Fruit fly (Drosophila melanogaster) whole organism, embryonic: ENCODE results near the gene anchor.

Experiments
- CG10979 ChIP-seq: fragments of 200-800 bp; sonication (Bioruptor generic); optimal IDR thresholded peaks from 2 replicates; lab custom pipeline; 2018; ENCODE audit warnings: missing biosample characterization, mild to moderate bottlenecking, missing genetic modification characterization, moderate library complexity
- CG11695 ChIP-seq: fragments of 200-800 bp; sonication (Bioruptor generic); IDR thresholded peaks from 3 replicates; pipeline ENCODE4 v1.3.6; 2022; ENCODE audit warnings: missing biosample characterization, missing genetic modification characterization
- CG2199 ChIP-seq: fragments of 200-800 bp; sonication (Bioruptor generic); IDR thresholded peaks from 3 replicates; pipeline ENCODE4 v1.3.6; 2022; ENCODE audit warnings: missing biosample characterization, missing genetic modification characterization
- CG43689 ChIP-seq: fragments of 200-800 bp; sonication (Bioruptor generic); IDR thresholded peaks from 2 replicates; pipeline ENCODE4 v1.3.6; 2022; ENCODE audit warnings: missing biosample characterization, missing genetic modification characterization
- CG5953 ChIP-seq: fragments of 200-800 bp; sonication (Bioruptor generic); IDR thresholded peaks from 2 replicates; pipeline ENCODE4 v1.3.6; 2022; ENCODE audit warnings: missing biosample characterization, missing genetic modification characterization
- CG7357 ChIP-seq: fragments of 200-800 bp; sonication (Bioruptor generic); IDR thresholded peaks from 3 replicates; pipeline ENCODE4 v1.3.6; 2022; ENCODE audit warnings: missing biosample characterization, missing genetic modification characterization
- CG7928 ChIP-seq: fragments of 200-800 bp; sonication (Bioruptor generic); optimal IDR thresholded peaks from 2 replicates; lab custom pipeline; 2017; ENCODE audit warnings: missing biosample characterization, mild to moderate bottlenecking, missing genetic modification characterization
- Dad ChIP-seq: fragments of 200-800 bp; sonication (Bioruptor generic); optimal IDR thresholded peaks from 3 replicates; lab custom pipeline; 2016; ENCODE audit warnings: missing biosample characterization, missing genetic modification characterization
- Deaf1 ChIP-seq: fragments of 200-800 bp; optimal IDR thresholded peaks from 3 replicates; lab custom pipeline; 2019; ENCODE audit warnings: missing biosample characterization, mild to moderate bottlenecking, missing genetic modification characterization, moderate library complexity
- Dip3 ChIP-seq: fragments of 200-800 bp; sonication (Bioruptor generic); optimal IDR thresholded peaks from 3 replicates; lab custom pipeline; 2016; ENCODE audit warnings: missing biosample characterization, missing genetic modification characterization
- Drgx ChIP-seq: fragments of 200-800 bp; sonication (Bioruptor generic); IDR thresholded peaks from 2 replicates; pipeline ENCODE4 v1.3.6; 2022; ENCODE audit warnings: missing biosample characterization, missing genetic modification characterization
- E2f2 ChIP-seq: fragments of 200-800 bp; sonication (Bioruptor generic); IDR thresholded peaks from 2 replicates; pipeline ENCODE4 v1.3.6; 2022; ENCODE audit warnings: missing biosample characterization, missing genetic modification characterization
- Ets97D ChIP-seq: fragments of 200-800 bp; sonication (Bioruptor generic); optimal IDR thresholded peaks from 3 replicates; lab custom pipeline; 2016; ENCODE audit warnings: missing biosample characterization, missing genetic modification characterization
- Lhr ChIP-seq: fragments of 200-800 bp; sonication (Bioruptor generic); optimal IDR thresholded peaks from 3 replicates; lab custom pipeline; 2017; ENCODE audit warnings: mild to moderate bottlenecking, missing biosample characterization, missing genetic modification reagents, missing genetic modification characterization
- Med ChIP-seq: fragments of 200-800 bp; sonication (Bioruptor generic); peaks from one replicate; lab custom pipeline; 2016; ENCODE audit warnings: missing biosample characterization, missing genetic modification characterization, mild to moderate bottlenecking, inconsistent platforms, moderate library complexity
- Meics ChIP-seq: fragments of 200-800 bp; sonication (Bioruptor generic); optimal IDR thresholded peaks from 2 replicates; lab custom pipeline; 2017; ENCODE audit warnings: missing biosample characterization, mild to moderate bottlenecking, missing genetic modification characterization
- Pdp1 ChIP-seq, 2 experiments: fragments of 200-800 bp; sonication (Bioruptor generic); optimal IDR thresholded peaks; 3 replicates each; lab custom pipeline; 2016; ENCODE audit warnings: missing biosample characterization in 2 of 2, missing genetic modification characterization in 2 of 2, mild to moderate bottlenecking in 1 of 2, moderate library complexity in 1 of 2
- Sox102F ChIP-seq: fragments of 200-800 bp; sonication (Bioruptor generic); optimal IDR thresholded peaks from 2 replicates; lab custom pipeline; 2018; ENCODE audit warnings: missing biosample characterization, mild to moderate bottlenecking, missing genetic modification characterization, moderate library complexity
- Spps ChIP-seq: fragments of 200-800 bp; sonication (Bioruptor generic); optimal IDR thresholded peaks from 2 replicates; lab custom pipeline; 2018; ENCODE audit warnings: missing biosample characterization, mild to moderate bottlenecking, missing genetic modification characterization
- Trl ChIP-seq, 3 experiments: fragments of >200 bp in 2 of 3; fragments of 200-800 bp in 1 of 3; sonication (Bioruptor generic) in 1 of 3; optimal IDR thresholded peaks; 2 replicates in 1 of 3; 3 replicates in 2 of 3; lab custom pipeline; 2016 to 2017; ENCODE audit warnings: missing biosample characterization in 1 of 3, missing genetic modification characterization in 1 of 3
- cg ChIP-seq: fragments of 200-800 bp; sonication (Bioruptor generic); optimal IDR thresholded peaks from 3 replicates; lab custom pipeline; 2019; ENCODE audit warnings: missing biosample characterization, mild to moderate bottlenecking, missing genetic modification characterization, moderate library complexity
- chinmo ChIP-seq: fragments of 200-800 bp; sonication (Bioruptor generic); IDR thresholded peaks from 4 replicates; pipeline ENCODE4 v1.3.6; 2022; ENCODE audit warnings: missing biosample characterization, missing genetic modification characterization; ENCODE audit not compliant: partially characterized antibody
- ci ChIP-seq: fragments of 200-800 bp; sonication (Bioruptor generic); IDR thresholded peaks from 3 replicates; pipeline ENCODE4 v1.3.6; 2022; ENCODE audit warnings: missing biosample characterization, missing genetic modification characterization
- cwo ChIP-seq: fragments of 200-800 bp; sonication (Bioruptor generic); optimal IDR thresholded peaks from 3 replicates; lab custom pipeline; 2017; ENCODE audit warnings: missing biosample characterization, missing genetic modification characterization, mild to moderate bottlenecking, moderate library complexity, missing genetic modification reagents
- dmrt99B ChIP-seq: fragments of 200-800 bp; sonication (Bioruptor generic); optimal IDR thresholded peaks from 2 replicates; lab custom pipeline; 2018; ENCODE audit warnings: missing biosample characterization, mild to moderate bottlenecking, missing genetic modification characterization, moderate library complexity
- eyg ChIP-seq: fragments of 200-800 bp; sonication (Bioruptor generic); optimal IDR thresholded peaks from 3 replicates; lab custom pipeline; 2016; ENCODE audit warnings: missing biosample characterization, missing genetic modification characterization
- fd96Cb ChIP-seq: fragments of 200-800 bp; sonication (Bioruptor generic); optimal IDR thresholded peaks from 2 replicates; lab custom pipeline; 2018; ENCODE audit warnings: missing biosample characterization, mild to moderate bottlenecking, missing genetic modification characterization, moderate library complexity
- gem ChIP-seq: fragments of 200-800 bp; sonication (Bioruptor generic); optimal IDR thresholded peaks from 2 replicates; lab custom pipeline; 2019; ENCODE audit warnings: missing biosample characterization, mild to moderate bottlenecking, missing genetic modification characterization, moderate library complexity
- grn ChIP-seq: fragments of 200-800 bp; sonication (Bioruptor generic); optimal IDR thresholded peaks from 3 replicates; lab custom pipeline; 2017; ENCODE audit warnings: missing biosample characterization, missing genetic modification characterization
- insv ChIP-seq, 2 experiments: fragments of 200-800 bp; sonication (Bioruptor generic); optimal IDR thresholded peaks; 3 replicates each; lab custom pipeline; 2016 to 2018; ENCODE audit warnings: missing biosample characterization in 2 of 2, missing genetic modification characterization in 2 of 2
- klu ChIP-seq: fragments of 200-800 bp; sonication (Bioruptor generic); IDR thresholded peaks from 2 replicates; pipeline ENCODE4 v1.3.6; 2022; ENCODE audit warnings: missing biosample characterization, missing genetic modification characterization
- knrl ChIP-seq: fragments of 200-800 bp; sonication (Bioruptor generic); IDR thresholded peaks from 3 replicates; pipeline ENCODE4 v1.3.6; 2022; ENCODE audit warnings: missing biosample characterization, missing genetic modification characterization; ENCODE audit not compliant: partially characterized antibody
- pho ChIP-seq: fragments of 200-800 bp; sonication (Bioruptor generic); optimal IDR thresholded peaks from 2 replicates; lab custom pipeline; 2016; ENCODE audit warnings: missing biosample characterization, missing genetic modification characterization
- prd ChIP-seq, 3 experiments: fragments of >200 bp in 2 of 3; fragments of 200-800 bp in 1 of 3; sonication (Bioruptor generic) in 1 of 3; optimal IDR thresholded peaks in 2 of 3; IDR thresholded peaks in 1 of 3; 2 replicates in 2 of 3; 3 replicates in 1 of 3; pipeline versions ENCODE4 v1.3.6 to Lab custom; 2017 to 2022; ENCODE audit warnings: missing biosample characterization in 1 of 3, missing genetic modification characterization in 1 of 3
- psq ChIP-seq: fragments of 200-800 bp; sonication (Bioruptor generic); optimal IDR thresholded peaks from 2 replicates; lab custom pipeline; 2017; ENCODE audit warnings: missing biosample characterization, missing genetic modification characterization
- rib ChIP-seq: fragments of 200-800 bp; sonication (Bioruptor generic); IDR thresholded peaks from 2 replicates; pipeline ENCODE4 v1.3.6; 2022; ENCODE audit warnings: missing biosample characterization, missing genetic modification characterization
- sc ChIP-seq, 3 experiments: fragments of >200 bp in 2 of 3; fragments of 200-800 bp in 1 of 3; sonication (Bioruptor generic) in 1 of 3; optimal IDR thresholded peaks; 2 replicates in 2 of 3; 3 replicates in 1 of 3; lab custom pipeline; 2017; ENCODE audit warnings: mild to moderate bottlenecking in 1 of 3, missing biosample characterization in 1 of 3, missing genetic modification characterization in 1 of 3, missing genetic modification reagents in 1 of 3
- schlank ChIP-seq: fragments of 200-800 bp; sonication (Bioruptor generic); optimal IDR thresholded peaks from 2 replicates; lab custom pipeline; 2018; ENCODE audit warnings: missing biosample characterization, mild to moderate bottlenecking, missing genetic modification characterization
- sd ChIP-seq: fragments of 200-800 bp; sonication (Bioruptor generic); optimal IDR thresholded peaks from 3 replicates; lab custom pipeline; 2018; ENCODE audit warnings: missing biosample characterization, mild to moderate bottlenecking, missing genetic modification characterization, moderate library complexity
- sens ChIP-seq: fragments of 200-800 bp; sonication (Bioruptor generic); peaks from one replicate; lab custom pipeline; 2016; ENCODE audit warnings: missing biosample characterization, missing genetic modification characterization
- tio ChIP-seq: fragments of 200-800 bp; sonication (Bioruptor generic); optimal IDR thresholded peaks from 2 replicates; lab custom pipeline; 2017; ENCODE audit warnings: missing biosample characterization, missing genetic modification characterization, inconsistent platforms
- ttk ChIP-seq: fragments of 200-800 bp; sonication (Bioruptor generic); IDR thresholded peaks from 2 replicates; pipeline ENCODE4 v2.1.2; 2022; ENCODE audit warnings: missing biosample characterization, missing genetic modification characterization
- unpg ChIP-seq: fragments of 200-800 bp; sonication (Bioruptor generic); optimal IDR thresholded peaks from 3 replicates; lab custom pipeline; 2018; ENCODE audit warnings: missing biosample characterization, mild to moderate bottlenecking, missing genetic modification characterization, moderate library complexity
- vvl ChIP-seq: fragments of 200-800 bp; sonication (Bioruptor generic); IDR thresholded peaks from 2 replicates; pipeline ENCODE4 v1.3.6; 2022; ENCODE audit warnings: missing biosample characterization, missing genetic modification characterization
- zfh2 ChIP-seq: fragments of 200-800 bp; sonication (Bioruptor generic); optimal IDR thresholded peaks from 2 replicates; lab custom pipeline; 2016; ENCODE audit warnings: missing biosample characterization, missing genetic modification characterization

The anchor gene

DNA sequence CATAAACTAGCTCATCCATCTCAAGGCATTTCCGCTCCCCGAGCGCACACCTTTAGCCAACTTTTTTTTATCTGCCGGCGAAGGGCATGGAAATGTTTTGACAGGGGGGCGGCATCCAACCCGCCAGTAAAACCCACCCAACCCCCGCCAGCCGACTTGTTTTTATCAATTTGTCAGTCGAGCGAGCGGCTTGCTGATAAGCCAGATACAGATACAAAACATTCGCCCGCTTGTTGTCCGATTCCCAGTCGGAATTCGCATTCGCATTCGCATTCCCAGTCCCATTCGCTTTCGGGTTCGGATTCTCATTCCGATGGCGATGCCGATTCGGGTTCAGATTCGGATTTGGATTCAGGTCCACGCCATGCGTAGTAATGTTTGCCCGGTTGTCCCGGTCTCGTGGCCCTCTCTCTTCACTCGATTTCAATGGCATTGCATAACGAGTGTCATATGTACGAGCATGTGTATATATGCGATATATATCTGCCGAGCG, 43.5 kb downstream of the anchor start (continued):
- peak; percentile 8 for TF ChIP-seq Meics (GFP tag; lab: Kevin White, UChicago)
- TF ChIP-seq, all 482 proteins: peak for 52

DNA sequence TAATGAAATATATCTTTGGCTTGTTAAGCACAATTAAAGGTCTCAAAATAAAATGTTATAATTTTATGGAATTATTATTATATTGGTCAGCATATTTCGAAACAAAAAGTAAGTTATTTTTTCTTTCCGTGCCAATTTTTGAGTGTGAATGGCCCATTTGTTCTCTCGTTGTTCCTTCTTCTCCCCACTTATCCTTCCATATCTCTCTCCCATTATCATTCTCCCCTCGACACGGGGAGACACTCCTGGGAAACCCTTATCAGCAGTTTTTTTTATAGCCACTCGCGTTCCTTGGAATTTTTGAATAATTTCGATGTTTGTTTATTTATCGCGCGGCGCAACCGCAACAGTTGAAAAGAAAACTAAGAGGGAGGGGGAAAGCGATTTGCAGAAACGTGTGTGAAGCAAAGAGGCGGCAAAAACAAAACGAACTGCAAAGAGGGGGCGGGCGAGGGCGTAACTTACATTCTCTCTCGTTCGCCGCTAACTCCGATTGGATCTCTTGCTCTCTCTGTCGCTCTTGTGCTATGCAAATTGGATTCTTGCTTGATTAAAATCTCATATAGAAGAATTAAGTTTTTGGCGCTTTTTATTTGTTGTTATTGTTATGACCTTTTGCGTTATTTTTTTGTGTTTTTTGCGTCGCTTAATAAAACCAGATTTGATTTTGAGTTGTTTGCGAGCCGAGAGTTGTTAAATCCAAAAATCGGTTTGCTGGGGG, 46.2 kb downstream of the anchor start:
- 0 out of 3 replicates have a peak, but pooled peaks have one; percentile 43 for TF ChIP-seq ci (GFP tag; lab: Robert Waterston, UW)
- no peak for TF ChIP-seq fd96Cb (tag; lab: Kevin White, UChicago)
- TF ChIP-seq cwo (GFP tag; lab: Kevin White, UChicago), result peak; percentile 43
- peak; percentile 37; the same call in 1 of the 2 replicates for TF ChIP-seq rib
- TF ChIP-seq Deaf1 (tag; lab: Kevin White, UChicago), result no peak
- no peak for TF ChIP-seq klu (GFP tag; lab: Robert Waterston, UW)
- peak; percentile 22; the same call in 1 of the 2 replicates for TF ChIP-seq vvl (GFP tag; lab: Robert Waterston, UW)
- TF ChIP-seq sd (tag; lab: Kevin White, UChicago), result peak; percentile 66
- TF ChIP-seq grn (GFP tag; lab: Kevin White, UChicago), result peak; percentile 30
- no peak for TF ChIP-seq CG11695
- TF ChIP-seq CG10979, result no peak
- TF ChIP-seq E2f2 (GFP tag; lab: Robert Waterston, UW), result no peak
- TF ChIP-seq Lhr (GFP tag; lab: Kevin White, UChicago), result no peak
- TF ChIP-seq sc (optimal IDR thresholded peaks at IDR 0.05; lab: Kevin White, UChicago), result no peak
- no peak for TF ChIP-seq sc (GFP tag; optimal IDR thresholded peaks at IDR 0.05; lab: Kevin White, UChicago)
- no peak for TF ChIP-seq Ets97D (GFP tag; lab: Kevin White, UChicago)
- no peak for TF ChIP-seq CG7928 (GFP tag; lab: Kevin White, UChicago)
- TF ChIP-seq CG43689, result no peak
- no peak for TF ChIP-seq Dad
- TF ChIP-seq Pdp1 (GFP tag; optimal IDR thresholded peaks at IDR 0.05; lab: Kevin White, UChicago), result no peak
- no peak for TF ChIP-seq Spps (tag; lab: Kevin White, UChicago)
- peak; percentile 1 for TF ChIP-seq psq
- TF ChIP-seq sens (GFP tag; lab: Kevin White, UChicago), result peak; percentile 49
- TF ChIP-seq Dip3 (GFP tag; lab: Kevin White, UChicago), result no peak
- peak; percentile 10 for TF ChIP-seq gem
- TF ChIP-seq Med (GFP tag; lab: Kevin White, UChicago), result peak; percentile 48
- peak; percentile 56; the same call in 1 of the 4 replicates for TF ChIP-seq chinmo (GFP tag; lab: Robert Waterston, UW)
- TF ChIP-seq CG7357 (GFP tag; lab: Robert Waterston, UW), result 0 out of 3 replicates have a peak, but pooled peaks have one; percentile 30
- TF ChIP-seq Trl (optimal IDR thresholded peaks at IDR 0.05; lab: Kevin White, UChicago), result peak; percentile 19 to 54
- TF ChIP-seq Trl (GFP tag; optimal IDR thresholded peaks at IDR 0.05; lab: Kevin White, UChicago), result no peak

DNA sequence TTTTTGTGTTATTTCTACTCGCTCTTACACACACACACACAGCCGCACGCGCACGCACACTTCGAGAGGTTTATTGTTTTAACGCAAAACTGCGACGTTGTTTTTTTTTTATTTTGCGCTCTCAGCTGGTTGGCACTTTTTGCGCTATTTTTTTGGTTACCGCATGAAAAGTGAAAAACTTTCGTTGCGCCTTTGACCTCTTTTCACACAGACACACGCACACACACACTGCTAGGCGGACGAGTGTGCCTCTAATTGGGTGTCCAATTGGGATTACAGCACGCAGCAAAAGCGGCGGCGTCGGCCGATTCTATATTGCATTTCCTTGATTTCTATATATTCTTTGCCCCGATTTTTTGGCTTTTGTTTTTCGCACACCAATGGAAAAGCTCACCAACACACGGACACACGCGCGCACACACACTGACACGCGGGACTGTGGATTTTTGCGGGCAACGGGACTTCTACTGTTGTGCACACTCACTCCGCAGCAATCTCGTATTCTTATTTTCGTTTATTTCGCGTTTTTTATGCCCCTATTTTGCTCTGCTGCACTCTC, 46.8 kb downstream of the anchor start:
- TF ChIP-seq CG5953 (GFP tag; lab: Robert Waterston, UW), result no peak
- no peak for TF ChIP-seq ttk
- TF ChIP-seq knrl, result no peak
- TF ChIP-seq unpg (GFP tag; lab: Kevin White, UChicago), result no peak
- no peak for TF ChIP-seq tio (GFP tag; lab: Kevin White, UChicago)
- TF ChIP-seq dmrt99B (tag; lab: Kevin White, UChicago), result no peak
- no peak for TF ChIP-seq prd (optimal IDR thresholded peaks at IDR 0.05; lab: Kevin White, UChicago)
- no peak for TF ChIP-seq prd (GFP tag; IDR thresholded peaks at IDR 0.05; lab: Robert Waterston, UW)
- 0 out of 3 replicates have a peak, but pooled peaks have one; percentile 55 for TF ChIP-seq CG2199 (GFP tag; lab: Robert Waterston, UW)
- no peak for TF ChIP-seq CG11695
- TF ChIP-seq Drgx (GFP tag; lab: Robert Waterston, UW), result 0 out of 2 replicates have a peak, but pooled peaks have one; percentile 41
- TF ChIP-seq Sox102F (GFP tag; lab: Kevin White, UChicago), result no peak
- TF ChIP-seq cg (GFP tag; lab: Kevin White, UChicago), result peak; percentile 78
- TF ChIP-seq pho (GFP tag; lab: Kevin White, UChicago), result no peak
- TF ChIP-seq zfh2 (GFP tag; lab: Kevin White, UChicago), result no peak
- no peak for TF ChIP-seq eyg
- peak; percentile 14 to 86 for TF ChIP-seq insv (GFP tag; optimal IDR thresholded peaks at IDR 0.05; lab: Kevin White, UChicago)
- no peak for TF ChIP-seq schlank (tag; lab: Kevin White, UChicago)
